Fruit fly (Drosophila melanogaster) whole organism, prepupa: ENCODE data around the gene CG11085.
A peak's percentile ranks its signal among the peaks of the same experiment; 100 is the strongest.

Experiments
- CG11294 ChIP-seq: fragments of 200-800 bp; sonication (Bioruptor generic); IDR thresholded peaks from 2 replicates; pipeline ENCODE4 v1.3.6; 2022; ENCODE audit warnings: missing biosample characterization, missing genetic modification characterization
- CG11762 ChIP-seq: fragments of 200-800 bp; sonication (Bioruptor generic); optimal IDR thresholded peaks from 3 replicates; lab custom pipeline; 2016; ENCODE audit warnings: missing biosample characterization, missing genetic modification characterization; ENCODE audit not compliant: insufficient read depth
- CG11902 ChIP-seq: fragments of 200-800 bp; sonication (Bioruptor generic); optimal IDR thresholded peaks from 3 replicates; lab custom pipeline; 2016; ENCODE audit warnings: missing biosample characterization, missing genetic modification characterization
- CG15336 ChIP-seq: fragments of 200-800 bp; sonication (Bioruptor generic); IDR thresholded peaks from 2 replicates; pipeline ENCODE4 v1.3.6; 2022; ENCODE audit warnings: missing biosample characterization, missing genetic modification characterization
- CG1621 ChIP-seq: fragments of 200-800 bp; sonication (Bioruptor generic); optimal IDR thresholded peaks from 3 replicates; lab custom pipeline; 2018; ENCODE audit warnings: missing biosample characterization, mild to moderate bottlenecking, missing genetic modification characterization
- CG16779 ChIP-seq: fragments of 200-800 bp; sonication (Bioruptor generic); optimal IDR thresholded peaks from 3 replicates; lab custom pipeline; 2017; ENCODE audit warnings: missing biosample characterization, mild to moderate bottlenecking, missing genetic modification characterization
- CG31627 ChIP-seq: fragments of 200-800 bp; sonication (Bioruptor generic); optimal IDR thresholded peaks from 3 replicates; lab custom pipeline; 2016; ENCODE audit warnings: missing biosample characterization, missing genetic modification characterization
- CG32006 ChIP-seq: fragments of 200-800 bp; sonication (Bioruptor generic); optimal IDR thresholded peaks from 3 replicates; lab custom pipeline; 2017; ENCODE audit warnings: missing biosample characterization, mild to moderate bottlenecking, missing genetic modification characterization
- CG34406 ChIP-seq: fragments of 200-800 bp; sonication (Bioruptor generic); optimal IDR thresholded peaks from 3 replicates; lab custom pipeline; 2016; ENCODE audit warnings: missing biosample characterization, missing genetic modification characterization
- CG3919 ChIP-seq: fragments of 200-800 bp; sonication (Bioruptor generic); optimal IDR thresholded peaks from 3 replicates; lab custom pipeline; 2016; ENCODE audit warnings: missing biosample characterization, missing genetic modification characterization
- CG4318 ChIP-seq: fragments of 200-800 bp; sonication (Bioruptor generic); optimal IDR thresholded peaks from 3 replicates; lab custom pipeline; 2017; ENCODE audit warnings: missing biosample characterization, mild to moderate bottlenecking, missing genetic modification characterization
- CG6163 ChIP-seq: fragments of 200-800 bp; sonication (Bioruptor generic); IDR thresholded peaks from 3 replicates; pipeline ENCODE4 v1.3.6; 2022; ENCODE audit warnings: missing biosample characterization, missing genetic modification characterization
- CG6792 ChIP-seq: fragments of 200-800 bp; sonication (Bioruptor generic); optimal IDR thresholded peaks from 3 replicates; lab custom pipeline; 2016; ENCODE audit warnings: missing biosample characterization, missing genetic modification characterization
- CG6854 ChIP-seq: fragments of 200-800 bp; sonication (Bioruptor generic); optimal IDR thresholded peaks from 2 replicates; lab custom pipeline; 2017; ENCODE audit warnings: missing biosample characterization, mild to moderate bottlenecking, missing genetic modification characterization
- CG8119 ChIP-seq: fragments of 200-800 bp; sonication (Bioruptor generic); IDR thresholded peaks from 3 replicates; pipeline ENCODE4 v1.3.6; 2022; ENCODE audit warnings: missing biosample characterization, missing genetic modification characterization
- CG8319 ChIP-seq: fragments of 200-800 bp; sonication (Bioruptor generic); optimal IDR thresholded peaks from 3 replicates; lab custom pipeline; 2016; ENCODE audit warnings: missing biosample characterization, missing genetic modification characterization
- CG8632 ChIP-seq: fragments of 200-800 bp; sonication (Bioruptor generic); optimal IDR thresholded peaks from 3 replicates; lab custom pipeline; 2016; ENCODE audit warnings: missing biosample characterization, missing genetic modification characterization
- Eip75B ChIP-seq: fragments of 200-800 bp; sonication (Bioruptor generic); optimal IDR thresholded peaks from 3 replicates; lab custom pipeline; 2016; ENCODE audit warnings: missing biosample characterization, missing genetic modification characterization
- Eip78C ChIP-seq: fragments of 200-800 bp; sonication (Bioruptor generic); peaks from one replicate; lab custom pipeline; 2016; ENCODE audit warnings: missing biosample characterization, missing genetic modification characterization
- Ets21C ChIP-seq: fragments of 200-800 bp; sonication (Bioruptor generic); optimal IDR thresholded peaks from 3 replicates; lab custom pipeline; 2016; ENCODE audit warnings: missing biosample characterization, missing genetic modification characterization
- Ets96B ChIP-seq: fragments of 200-800 bp; optimal IDR thresholded peaks from 2 replicates; lab custom pipeline; 2019; ENCODE audit warnings: missing biosample characterization, mild to moderate bottlenecking, missing genetic modification characterization, moderate library complexity
- Hr38 ChIP-seq: sonication (Bioruptor generic); optimal IDR thresholded peaks from 2 replicates; lab custom pipeline; 2016; ENCODE audit warnings: missing biosample characterization, missing genetic modification characterization
- Hr4 ChIP-seq: fragments of 200-800 bp; sonication (Bioruptor generic); optimal IDR thresholded peaks from 3 replicates; lab custom pipeline; 2016; ENCODE audit warnings: missing biosample characterization, missing genetic modification characterization
- Lpt ChIP-seq: fragments of 200-800 bp; sonication (Bioruptor generic); optimal IDR thresholded peaks from 3 replicates; lab custom pipeline; 2016; ENCODE audit warnings: missing biosample characterization, missing genetic modification characterization
- OdsH ChIP-seq: fragments of 200-800 bp; sonication (Bioruptor generic); optimal IDR thresholded peaks from 3 replicates; lab custom pipeline; 2016; ENCODE audit warnings: missing biosample characterization, missing genetic modification characterization
- Smox ChIP-seq: fragments of 200-800 bp; sonication (Bioruptor generic); optimal IDR thresholded peaks from 3 replicates; lab custom pipeline; 2016; ENCODE audit warnings: missing biosample characterization, missing genetic modification characterization
- Sox102F ChIP-seq: fragments of 200-800 bp; sonication (Bioruptor generic); optimal IDR thresholded peaks from 2 replicates; lab custom pipeline; 2016; ENCODE audit warnings: missing biosample characterization, mild to moderate bottlenecking, missing genetic modification characterization
- Sox14 ChIP-seq: fragments of 200-800 bp; sonication (Bioruptor generic); optimal IDR thresholded peaks from 3 replicates; lab custom pipeline; 2016; ENCODE audit warnings: missing biosample characterization, missing genetic modification characterization
- Sox15 ChIP-seq: fragments of 200-800 bp; sonication (Bioruptor generic); optimal IDR thresholded peaks from 3 replicates; lab custom pipeline; 2016; ENCODE audit warnings: missing biosample characterization, missing genetic modification characterization
- achi ChIP-seq: fragments of 200-800 bp; sonication (Bioruptor generic); optimal IDR thresholded peaks from 3 replicates; lab custom pipeline; 2016; ENCODE audit warnings: missing biosample characterization, missing genetic modification characterization
- acj6 ChIP-seq: fragments of 200-800 bp; sonication (Bioruptor generic); optimal IDR thresholded peaks from 3 replicates; lab custom pipeline; 2016; ENCODE audit warnings: missing biosample characterization, missing genetic modification characterization
- cyc ChIP-seq: fragments of 200-800 bp; sonication (Bioruptor generic); optimal IDR thresholded peaks from 3 replicates; lab custom pipeline; 2016; ENCODE audit warnings: missing biosample characterization, missing genetic modification characterization
- dac ChIP-seq: fragments of 200-800 bp; sonication (Bioruptor generic); optimal IDR thresholded peaks from 2 replicates; lab custom pipeline; 2017; ENCODE audit warnings: missing biosample characterization, mild to moderate bottlenecking, missing genetic modification characterization
- eg ChIP-seq: fragments of 200-800 bp; sonication (Bioruptor generic); IDR thresholded peaks from 3 replicates; pipeline ENCODE4 v1.3.6; 2022; ENCODE audit warnings: missing biosample characterization, missing genetic modification characterization
- esn ChIP-seq: fragments of 200-800 bp; sonication (Bioruptor generic); optimal IDR thresholded peaks from 2 replicates; lab custom pipeline; 2016; ENCODE audit warnings: missing biosample characterization, mild to moderate bottlenecking, missing genetic modification characterization, moderate library complexity
- fd59A ChIP-seq: fragments of 200-800 bp; sonication (Bioruptor generic); optimal IDR thresholded peaks from 2 replicates; lab custom pipeline; 2017; ENCODE audit warnings: missing biosample characterization, mild to moderate bottlenecking, missing genetic modification characterization, missing genetic modification reagents
- fkh ChIP-seq: fragments of 200-800 bp; sonication (Bioruptor generic); optimal IDR thresholded peaks from 3 replicates; lab custom pipeline; 2017; ENCODE audit warnings: missing biosample characterization, mild to moderate bottlenecking, missing genetic modification characterization, moderate library complexity
- lz ChIP-seq: fragments of 200-800 bp; sonication (Bioruptor generic); optimal IDR thresholded peaks from 3 replicates; lab custom pipeline; 2016; ENCODE audit warnings: missing biosample characterization, missing genetic modification characterization
- net ChIP-seq: fragments of 200-800 bp; sonication (Bioruptor generic); optimal IDR thresholded peaks from 3 replicates; lab custom pipeline; 2016; ENCODE audit warnings: missing biosample characterization, missing genetic modification characterization
- pdm3 ChIP-seq: fragments of 200-800 bp; sonication (Bioruptor generic); optimal IDR thresholded peaks from 3 replicates; lab custom pipeline; 2016; ENCODE audit warnings: missing biosample characterization, missing genetic modification characterization
- ss ChIP-seq, 2 experiments: fragments of 200-800 bp; sonication (Bioruptor generic); optimal IDR thresholded peaks; 2 replicates in 1 of 2; 3 replicates in 1 of 2; lab custom pipeline; 2017 to 2018; ENCODE audit warnings: mild to moderate bottlenecking in 2 of 2, missing biosample characterization in 2 of 2, missing genetic modification characterization in 2 of 2, moderate library complexity in 1 of 2
- svp ChIP-seq: fragments of 200-800 bp; sonication (Bioruptor generic); peaks from one replicate; lab custom pipeline; 2016; ENCODE audit warnings: missing biosample characterization, missing genetic modification characterization
- topi ChIP-seq: fragments of 200-800 bp; sonication (Bioruptor generic); optimal IDR thresholded peaks from 3 replicates; lab custom pipeline; 2016; ENCODE audit warnings: missing biosample characterization, missing genetic modification characterization
- vri ChIP-seq: fragments of 200-800 bp; sonication (Bioruptor generic); optimal IDR thresholded peaks from 3 replicates; lab custom pipeline; 2016; ENCODE audit warnings: missing biosample characterization, mild to moderate bottlenecking, missing genetic modification characterization

Gene CG11085

dm6 chrX:12596353-12597107 lies 19.6 kb upstream of the CG11085 start (continued):
- TF ChIP-seq CG15336 (GFP tag; lab: Robert Waterston, UW), result 0 out of 2 replicates have a peak, but pooled peaks have one; percentile 13
- no peak for TF ChIP-seq cyc (GFP tag; lab: Kevin White, UChicago)
- TF ChIP-seq CG8319 (GFP tag; lab: Kevin White, UChicago), result no peak
- no peak for TF ChIP-seq CG1621 (tag; lab: Kevin White, UChicago)
- TF ChIP-seq CG3919 (GFP tag; lab: Kevin White, UChicago), result no peak
- no peak for TF ChIP-seq fd59A
- no peak for TF ChIP-seq Sox102F
- no peak for TF ChIP-seq Hr4 (GFP tag; lab: Kevin White, UChicago)
- peak; percentile 29 for TF ChIP-seq lz
- no peak for TF ChIP-seq Eip78C
- no peak for TF ChIP-seq CG11902 (GFP tag; lab: Kevin White, UChicago)
- peak; percentile 7 for TF ChIP-seq Sox14 (GFP tag; lab: Kevin White, UChicago)
- TF ChIP-seq CG34406, result peak; percentile 67
- TF ChIP-seq CG31627 (GFP tag; lab: Kevin White, UChicago), result no peak
- TF ChIP-seq CG16779 (tag; lab: Kevin White, UChicago), result peak; percentile 69
- no peak for TF ChIP-seq acj6 (GFP tag; lab: Kevin White, UChicago)
- TF ChIP-seq Ets21C, result no peak
- TF ChIP-seq CG11294, result no peak
- peak; percentile 80 for TF ChIP-seq topi (GFP tag; lab: Kevin White, UChicago)
- TF ChIP-seq CG4318 (GFP tag; lab: Kevin White, UChicago), result no peak
- peak; percentile 52 for TF ChIP-seq CG6792 (GFP tag; lab: Kevin White, UChicago)
- TF ChIP-seq pdm3 (GFP tag; lab: Kevin White, UChicago), result no peak
- TF ChIP-seq CG8632 (GFP tag; lab: Kevin White, UChicago), result peak; percentile 58
- peak; percentile 53 for TF ChIP-seq Lpt
- no peak for TF ChIP-seq Eip75B
- peak; percentile 36 for TF ChIP-seq net (GFP tag; lab: Kevin White, UChicago)
- TF ChIP-seq OdsH, result no peak
- no peak for TF ChIP-seq achi (GFP tag; lab: Kevin White, UChicago)
- peak; percentile 68 for TF ChIP-seq esn (GFP tag; lab: Kevin White, UChicago)
- TF ChIP-seq Hr38, result no peak
- peak; percentile 65 for TF ChIP-seq CG8119
- peak; percentile 59; the same call in 2 of the 3 replicates for TF ChIP-seq eg (GFP tag; lab: Robert Waterston, UW)
- TF ChIP-seq dac (GFP tag; lab: Kevin White, UChicago), result no peak
- TF ChIP-seq CG32006 (GFP tag; lab: Kevin White, UChicago), result no peak
- no peak for TF ChIP-seq Smox
- TF ChIP-seq Sox15 (GFP tag; lab: Kevin White, UChicago), result no peak
- no peak for TF ChIP-seq ss (GFP tag; optimal IDR thresholded peaks at IDR 0.05; lab: Kevin White, UChicago)

dm6 chrX:12600802-12601793 lies 15.0 kb upstream of the CG11085 start:
- TF ChIP-seq CG6854 (GFP tag; lab: Kevin White, UChicago) (no peak), Ets96B (tag; lab: Kevin White, UChicago) (no peak), CG34406 (no peak), CG11762 (GFP tag; lab: Kevin White, UChicago) (no peak), acj6 (GFP tag; lab: Kevin White, UChicago) (no peak), vri (GFP tag; lab: Kevin White, UChicago) (no peak), dac (GFP tag; lab: Kevin White, UChicago) (no peak), CG4318 (GFP tag; lab: Kevin White, UChicago) (no peak), CG3919 (GFP tag; lab: Kevin White, UChicago) (no peak), Sox14 (GFP tag; lab: Kevin White, UChicago) (no peak), CG8632 (GFP tag; lab: Kevin White, UChicago) (no peak), CG6163 (GFP tag; lab: Robert Waterston, UW) (no peak), OdsH (no peak), Smox (no peak), Lpt (no peak), fkh (GFP tag; lab: Kevin White, UChicago) (no peak), svp (GFP tag; lab: Kevin White, UChicago) (no peak)
- TF ChIP-seq, all 60 proteins: peak for 0
